Worm (Caenorhabditis elegans) whole organism, L2 larva: Measurements from ENCODE around the gene hach-1.

Experiments
- ama-1 ChIP-seq: fragments of 150-350 bp; optimal IDR thresholded peaks from 2 replicates; lab custom pipeline; 2018; ENCODE audit warnings: inconsistent platforms
- ceh-82 ChIP-seq: fragments of 150-350 bp; optimal IDR thresholded peaks from 2 replicates; lab custom pipeline; 2014; ENCODE audit warnings: missing biosample characterization, missing genetic modification characterization
- lin-13 ChIP-seq: fragments of 150-350 bp; optimal IDR thresholded peaks from 2 replicates; lab custom pipeline; 2014; ENCODE audit warnings: missing biosample characterization, missing genetic modification reagents, missing genetic modification characterization
- snpc-4 ChIP-seq: fragments of 150-350 bp; optimal IDR thresholded peaks from 2 replicates; lab custom pipeline; 2014; ENCODE audit warnings: missing biosample characterization, missing genetic modification characterization

DNA sequence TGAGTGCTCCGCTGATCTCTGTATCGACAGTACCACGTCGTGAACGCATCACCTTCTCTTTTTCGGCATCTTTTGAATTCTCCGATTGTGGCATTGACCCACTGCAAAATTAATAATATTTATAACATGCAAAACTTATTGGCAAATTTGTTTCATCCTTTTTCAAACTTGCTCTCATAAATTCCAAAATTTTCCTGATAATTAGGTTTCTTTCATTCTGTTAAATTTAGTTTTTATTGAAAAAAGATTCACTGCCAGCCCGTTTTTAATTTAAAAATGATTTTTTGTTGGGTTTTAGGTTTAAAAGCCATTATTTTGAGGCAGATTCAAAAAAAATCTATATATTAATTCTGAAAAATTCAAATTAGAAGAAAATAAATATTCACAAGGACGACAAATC lies 44.7 kb downstream of the hach-1 start, which contains the start of gene wdr-37:
- TF ChIP-seq lin-13 (GFP tag; lab: Kevin White, UChicago): no peak
- no peak for TF ChIP-seq ceh-82
- no peak for TF ChIP-seq ama-1
- no peak for TF ChIP-seq snpc-4
